Fruit fly (Drosophila melanogaster): ENCODE measurements around the gene CG15916.

DNA sequence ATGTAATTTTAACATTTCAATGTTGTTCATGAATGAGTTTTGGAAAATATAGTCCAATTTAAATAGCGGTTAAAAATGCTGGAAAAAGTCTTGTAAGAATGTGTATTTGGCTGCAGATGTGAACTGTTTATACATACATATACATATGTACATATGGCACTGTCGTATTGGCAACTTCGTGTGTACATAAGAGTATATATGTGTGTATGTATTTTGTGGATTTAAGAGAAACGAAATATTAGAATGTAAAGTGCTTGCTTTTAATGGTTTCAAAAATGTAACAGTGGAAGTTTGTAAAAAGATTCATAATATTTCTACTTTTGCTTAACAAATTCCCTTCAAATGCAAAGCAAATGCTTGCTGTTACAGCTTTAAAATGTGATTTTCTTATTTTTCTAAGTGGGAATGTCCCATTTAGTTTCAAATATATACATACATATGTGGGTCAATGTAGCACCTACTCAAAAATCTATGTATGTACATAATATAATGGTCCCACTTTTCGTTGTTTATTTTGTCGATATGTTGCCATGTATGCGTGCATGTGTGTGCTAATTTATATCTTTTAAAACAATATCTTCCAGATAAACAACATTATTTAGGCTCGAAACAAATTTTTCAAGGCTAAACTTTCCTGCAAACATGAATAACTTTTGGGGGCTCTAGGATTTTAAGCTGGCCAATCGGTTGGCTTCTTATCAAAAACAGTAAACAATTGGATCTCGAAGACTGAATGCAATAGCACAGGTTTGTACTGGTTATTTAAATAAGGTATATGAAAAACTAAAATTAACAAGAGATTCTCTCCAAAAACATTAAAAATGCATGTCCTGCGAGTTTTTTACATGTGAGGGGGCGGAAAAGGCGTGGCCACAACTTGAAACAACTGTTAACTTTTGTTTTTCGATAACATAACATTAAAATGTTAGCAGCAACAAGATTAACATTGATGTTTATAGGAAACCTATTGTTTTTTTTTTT is 19.3 kb upstream of the CG15916 start:
- TF ChIP-seq CG8478 (optimal IDR thresholded peaks at IDR 0.05), result no peak
- no peak for TF ChIP-seq CTCF (optimal IDR thresholded peaks at IDR 0.05)
